Worm (Caenorhabditis elegans) whole organism, L3 larva: ENCODE measurements around the gene C16C8.17.
"Not testable (repeated sequence)": the region's sequence is repeated elsewhere in the genome, so short reads cannot be mapped to it uniquely, and the experiment has no call there.

Experiments used
- ZK546.5 ChIP-seq: sonication (generic microtip); optimal IDR thresholded peaks from 2 replicates; lab custom pipeline; 2017; ENCODE audit warnings: missing biosample characterization, missing genetic modification characterization
- aly-2 ChIP-seq: fragments of 150-350 bp; optimal IDR thresholded peaks from 2 replicates; lab custom pipeline; 2014; ENCODE audit warnings: missing biosample characterization, missing genetic modification characterization
- ceh-16 ChIP-seq: sonication (generic microtip); optimal IDR thresholded peaks from 2 replicates; lab custom pipeline; 2017; ENCODE audit warnings: missing biosample characterization, missing genetic modification characterization
- ceh-28 ChIP-seq: fragments of 150-350 bp; optimal IDR thresholded peaks from 2 replicates; lab custom pipeline; 2014; ENCODE audit warnings: missing biosample characterization, missing genetic modification reagents, missing genetic modification characterization
- ceh-82 ChIP-seq: fragments of 150-350 bp; optimal IDR thresholded peaks from 2 replicates; lab custom pipeline; 2014; ENCODE audit warnings: missing biosample characterization, missing genetic modification characterization
- ceh-9 ChIP-seq: sonication (generic microtip); optimal IDR thresholded peaks from 2 replicates; lab custom pipeline; 2018; ENCODE audit warnings: missing biosample characterization, missing genetic modification characterization
- daf-12 ChIP-seq: fragments of 150-350 bp; optimal IDR thresholded peaks from 2 replicates; lab custom pipeline; 2014; ENCODE audit warnings: missing biosample characterization, missing genetic modification reagents, missing genetic modification characterization
- egl-5 ChIP-seq: fragments of 150-350 bp; optimal IDR thresholded peaks from 2 replicates; lab custom pipeline; 2017; ENCODE audit warnings: missing biosample characterization, missing genetic modification reagents, missing genetic modification characterization, inconsistent platforms
- elt-1 ChIP-seq: fragments of 150-350 bp; optimal IDR thresholded peaks from 2 replicates; lab custom pipeline; 2014; ENCODE audit warnings: missing biosample characterization, missing genetic modification characterization
- elt-2 ChIP-seq: sonication (generic microtip); optimal IDR thresholded peaks from 2 replicates; lab custom pipeline; 2016; ENCODE audit warnings: missing genetic modification reagents, mild to moderate bottlenecking, missing genetic modification characterization, missing compliant biosample characterization
- elt-3 ChIP-seq, 3 experiments: fragments of 150-350 bp in 1 of 3; sonication (generic microtip) in 2 of 3; optimal IDR thresholded peaks; 2 replicates in 2 of 3; 4 replicates in 1 of 3; lab custom pipeline; 2014 to 2017; ENCODE audit warnings: missing biosample characterization in 3 of 3, missing genetic modification characterization in 3 of 3
- fkh-10 ChIP-seq: sonication (generic microtip); optimal IDR thresholded peaks from 2 replicates; lab custom pipeline; 2017; ENCODE audit warnings: missing biosample characterization, missing genetic modification reagents, missing genetic modification characterization
- fos-1 ChIP-seq: fragments of 150-350 bp; optimal IDR thresholded peaks from 2 replicates; lab custom pipeline; 2014; ENCODE audit warnings: missing biosample characterization, missing genetic modification characterization
- hmg-11 ChIP-seq: sonication (generic microtip); optimal IDR thresholded peaks from 2 replicates; lab custom pipeline; 2016; ENCODE audit warnings: missing genetic modification characterization, missing compliant biosample characterization
- jun-1 ChIP-seq: fragments of 150-350 bp; optimal IDR thresholded peaks from 2 replicates; lab custom pipeline; 2014; ENCODE audit warnings: missing biosample characterization, missing genetic modification reagents, missing genetic modification characterization
- lin-39 ChIP-seq: fragments of 150-350 bp; optimal IDR thresholded peaks from 2 replicates; lab custom pipeline; 2018; ENCODE audit warnings: missing biosample characterization, missing genetic modification reagents, missing genetic modification characterization
- lsy-12 ChIP-seq: sonication (generic microtip); optimal IDR thresholded peaks from 2 replicates; lab custom pipeline; 2016; ENCODE audit warnings: mild to moderate bottlenecking, missing genetic modification characterization, missing compliant biosample characterization
- mdl-1 ChIP-seq: fragments of 150-350 bp; optimal IDR thresholded peaks from 2 replicates; lab custom pipeline; 2014; ENCODE audit warnings: missing biosample characterization, missing genetic modification characterization
- mml-1 ChIP-seq: fragments of 150-350 bp; sonication (generic microtip); optimal IDR thresholded peaks from 3 replicates; lab custom pipeline; 2014; ENCODE audit warnings: missing biosample characterization, missing genetic modification characterization
- nfya-1 ChIP-seq: sonication (generic microtip); optimal IDR thresholded peaks from 2 replicates; lab custom pipeline; 2017; ENCODE audit warnings: missing genetic modification characterization, mild to moderate bottlenecking, missing compliant biosample characterization, antibody characterized with exemption, moderate library complexity; ENCODE audit not compliant: insufficient read depth
- nhr-11 ChIP-seq: fragments of 150-350 bp; optimal IDR thresholded peaks from 2 replicates; lab custom pipeline; 2014; ENCODE audit warnings: missing biosample characterization, missing genetic modification characterization
- nhr-23 ChIP-seq: fragments of 150-350 bp; optimal IDR thresholded peaks from 2 replicates; lab custom pipeline; 2014; ENCODE audit warnings: missing biosample characterization, missing genetic modification reagents, missing genetic modification characterization
- nhr-237 ChIP-seq: fragments of 150-350 bp; optimal IDR thresholded peaks from 2 replicates; lab custom pipeline; 2014; ENCODE audit warnings: missing biosample characterization, missing genetic modification characterization
- nhr-28 ChIP-seq: fragments of 150-350 bp; optimal IDR thresholded peaks from 2 replicates; lab custom pipeline; 2014; ENCODE audit warnings: missing biosample characterization, missing genetic modification characterization
- nhr-67 ChIP-seq: fragments of 150-350 bp; optimal IDR thresholded peaks from 2 replicates; lab custom pipeline; 2014; ENCODE audit warnings: missing biosample characterization, missing genetic modification characterization
- nhr-77 ChIP-seq: fragments of 150-350 bp; optimal IDR thresholded peaks from 2 replicates; lab custom pipeline; 2014; ENCODE audit warnings: missing biosample characterization, missing genetic modification characterization
- pha-4 ChIP-seq: fragments of 150-350 bp; optimal IDR thresholded peaks from 2 replicates; lab custom pipeline; 2014; ENCODE audit warnings: missing biosample characterization, missing genetic modification reagents, missing genetic modification characterization
- sea-2 ChIP-seq: fragments of 150-350 bp; sonication (generic microtip); optimal IDR thresholded peaks from 4 replicates; lab custom pipeline; 2014; ENCODE audit warnings: missing biosample characterization, missing genetic modification reagents, missing genetic modification characterization
- tbx-2 ChIP-seq: sonication (generic microtip); optimal IDR thresholded peaks from 2 replicates; lab custom pipeline; 2016; ENCODE audit warnings: mild to moderate bottlenecking, missing genetic modification characterization, missing compliant biosample characterization
- unc-39 ChIP-seq: sonication (generic microtip); optimal IDR thresholded peaks from 4 replicates; lab custom pipeline; 2017; ENCODE audit warnings: missing biosample characterization, missing genetic modification characterization
- unc-62 ChIP-seq: fragments of 150-350 bp; sonication (generic microtip); optimal IDR thresholded peaks from 4 replicates; lab custom pipeline; 2014; ENCODE audit warnings: missing biosample characterization, missing genetic modification reagents, missing genetic modification characterization
- zag-1 ChIP-seq: fragments of 150-350 bp; optimal IDR thresholded peaks from 2 replicates; lab custom pipeline; 2014; ENCODE audit warnings: missing biosample characterization, missing genetic modification characterization
- ztf-11 ChIP-seq: fragments of 150-350 bp; optimal IDR thresholded peaks from 2 replicates; lab custom pipeline; 2014; ENCODE audit warnings: missing biosample characterization, missing genetic modification characterization
- ztf-4 ChIP-seq: fragments of 150-350 bp; optimal IDR thresholded peaks from 2 replicates; lab custom pipeline; 2014; ENCODE audit warnings: missing biosample characterization, missing genetic modification characterization

The C16C8.17 gene

ce11 chrII:3464580-3464979, 24.0 kb downstream of the C16C8.17 start, which contains the start of gene C16C8.10:
Gene C16C8.10 (minus strand): TSS chrII:3464680.
- not testable (repeated sequence) for TF ChIP-seq unc-62; nfya-1 (tag; lab: Kevin White, UChicago); tbx-2 (tag; lab: Kevin White, UChicago)

ce11 chrII:3470549-3470948, 29.9 kb downstream of the C16C8.17 start, which contains the start of gene Y49F6B.20:
Gene Y49F6B.20 (minus strand): TSS chrII:3470649.
- TF ChIP-seq egl-5 (no peak), elt-2 (tag; lab: Kevin White, UChicago) (no peak), sea-2 (GFP tag; lab: Kevin White, UChicago) (no peak), nhr-28 (no peak), mdl-1 (tag; lab: Kevin White, UChicago) (no peak), fkh-10 (no peak), tbx-2 (tag; lab: Kevin White, UChicago) (no peak), unc-62 (no peak), pha-4 (no peak), hmg-11 (tag; lab: Kevin White, UChicago) (no peak), zag-1 (tag; lab: Kevin White, UChicago) (no peak), ZK546.5 (tag; lab: Kevin White, UChicago) (no peak), ceh-9 (tag; lab: Kevin White, UChicago) (no peak), jun-1 (tag; lab: Kevin White, UChicago) (no peak), elt-3 (tag; optimal IDR thresholded peaks at IDR 0.05; lab: Kevin White, UChicago) (no peak), unc-39 (tag; lab: Kevin White, UChicago) (no peak), ceh-82 (no peak), aly-2 (tag; lab: Kevin White, UChicago) (no peak), lin-39 (tag; lab: Kevin White, UChicago) (no peak)

- TF ChIP-seq lsy-12 (tag; lab: Kevin White, UChicago) = no peak
- no peak for TF ChIP-seq daf-12 (tag; lab: Kevin White, UChicago)
- no peak for TF ChIP-seq nhr-77
- TF ChIP-seq mml-1 = no peak
- no peak for TF ChIP-seq ztf-4
- no peak for TF ChIP-seq fos-1 (tag; lab: Kevin White, UChicago)
- TF ChIP-seq elt-1 (tag; lab: Kevin White, UChicago) = no peak
These were observed 31.0 kb downstream of the C16C8.17 start, which contains the start of gene Y49F6B.13 for ce11 chrII:3471603-3472002. Gene Y49F6B.13 (minus strand): TSS chrII:3471703.

ce11 chrII:3472316-3472715, 31.7 kb downstream of the C16C8.17 start, which contains the start of gene Y49F6B.12:
Gene Y49F6B.12 (minus strand): TSS chrII:3472416.
- TF ChIP-seq sea-2 (GFP tag; lab: Kevin White, UChicago) (no peak), ztf-11 (tag; lab: Kevin White, UChicago) (no peak), egl-5 (no peak), elt-1 (tag; lab: Kevin White, UChicago) (no peak), nhr-23 (tag; lab: Kevin White, UChicago) (no peak), nhr-67 (tag; lab: Kevin White, UChicago) (no peak), zag-1 (tag; lab: Kevin White, UChicago) (no peak), aly-2 (tag; lab: Kevin White, UChicago) (no peak), fos-1 (tag; lab: Kevin White, UChicago) (no peak), nhr-28 (no peak), nhr-237 (tag; lab: Kevin White, UChicago) (no peak), ceh-28 (tag; lab: Kevin White, UChicago) (no peak), nhr-11 (no peak), unc-62 (no peak), ZK546.5 (tag; lab: Kevin White, UChicago) (no peak), jun-1 (tag; lab: Kevin White, UChicago) (no peak), nhr-77 (no peak), elt-3 (tag; optimal IDR thresholded peaks at IDR 0.05; lab: Kevin White, UChicago) (no peak), mdl-1 (tag; lab: Kevin White, UChicago) (no peak)

- TF ChIP-seq nhr-28 (no peak), ZK546.5 (tag; lab: Kevin White, UChicago) (no peak), daf-12 (tag; lab: Kevin White, UChicago) (no peak), ceh-82 (no peak), aly-2 (tag; lab: Kevin White, UChicago) (no peak), nhr-23 (tag; lab: Kevin White, UChicago) (no peak), lsy-12 (tag; lab: Kevin White, UChicago) (no peak), ceh-16 (tag; lab: Kevin White, UChicago) (no peak), nhr-77 (no peak), elt-2 (tag; lab: Kevin White, UChicago) (no peak), unc-62 (no peak), hmg-11 (tag; lab: Kevin White, UChicago) (no peak), fos-1 (tag; lab: Kevin White, UChicago) (no peak), nhr-11 (no peak), mdl-1 (tag; lab: Kevin White, UChicago) (no peak)
These were observed 32.2 kb downstream of the C16C8.17 start, which contains the start of gene Y49F6B.6 for ce11 chrII:3472817-3473216. Gene Y49F6B.6 (plus strand): TSS chrII:3473117.
